Fruit fly (Drosophila melanogaster) whole organism, wandering third instar larva: Measurements from ENCODE around the gene Hsc70-3.

Source experiments
- Abd-B ChIP-seq: fragments of >200 bp; optimal IDR thresholded peaks from 2 replicates; lab custom pipeline; 2017; ENCODE audit warnings: missing biosample characterization, missing genetic modification characterization
- CG32264 ChIP-seq: fragments of 200-800 bp; sonication (Bioruptor generic); optimal IDR thresholded peaks from 2 replicates; lab custom pipeline; 2016; ENCODE audit warnings: missing biosample characterization, missing genetic modification characterization
- CG9705 ChIP-seq: fragments of 200-800 bp; sonication (Bioruptor generic); optimal IDR thresholded peaks from 2 replicates; lab custom pipeline; 2018; ENCODE audit warnings: missing biosample characterization, mild to moderate bottlenecking, missing genetic modification characterization
- CrebA ChIP-seq: fragments of 200-800 bp; sonication (Bioruptor generic); optimal IDR thresholded peaks from 2 replicates; lab custom pipeline; 2016; ENCODE audit warnings: missing biosample characterization, mild to moderate bottlenecking, missing genetic modification characterization, borderline replicate concordance
- Dfd ChIP-seq: fragments of >200 bp; optimal IDR thresholded peaks from 2 replicates; lab custom pipeline; 2017; ENCODE audit warnings: missing biosample characterization, missing genetic modification characterization
- Dif ChIP-seq: fragments of 200-275, 200-300 bp; sonication (Bioruptor generic); optimal IDR thresholded peaks from 2 replicates; lab custom pipeline; 2018; ENCODE audit warnings: missing biosample characterization, missing genetic modification characterization; ENCODE audit not compliant: partially characterized antibody
- GATAd ChIP-seq: sonication (Bioruptor generic); optimal IDR thresholded peaks from 2 replicates; lab custom pipeline; 2016; ENCODE audit warnings: missing biosample characterization, missing genetic modification characterization
- HLH106 ChIP-seq: fragments of 200-800 bp; optimal IDR thresholded peaks from 3 replicates; lab custom pipeline; 2019; ENCODE audit warnings: missing biosample characterization, mild to moderate bottlenecking, missing genetic modification characterization, moderate library complexity
- Hnf4 ChIP-seq: fragments of 200-800 bp; sonication (Bioruptor generic); optimal IDR thresholded peaks from 2 replicates; lab custom pipeline; 2016; ENCODE audit warnings: missing biosample characterization, mild to moderate bottlenecking, missing genetic modification characterization
- Hr78 ChIP-seq: fragments of >200 bp; optimal IDR thresholded peaks from 2 replicates; lab custom pipeline; 2017; ENCODE audit warnings: missing biosample characterization, missing genetic modification characterization
- Hr83 ChIP-seq: fragments of 200-300 bp; sonication (Bioruptor generic); optimal IDR thresholded peaks from 2 replicates; lab custom pipeline; 2016; ENCODE audit warnings: missing biosample characterization, mild to moderate bottlenecking, missing genetic modification characterization, moderate library complexity; ENCODE audit not compliant: poor library complexity, severe bottlenecking
- Jra ChIP-seq: sonication (Bioruptor generic); optimal IDR thresholded peaks from 2 replicates; lab custom pipeline; 2016; ENCODE audit warnings: missing biosample characterization, missing genetic modification characterization
- Mio ChIP-seq: sonication (Bioruptor generic); optimal IDR thresholded peaks from 2 replicates; lab custom pipeline; 2016; ENCODE audit warnings: missing biosample characterization, missing genetic modification characterization
- Myc ChIP-seq: fragments of >200 bp; optimal IDR thresholded peaks from 2 replicates; lab custom pipeline; 2017
- N ChIP-seq: fragments of >200 bp; optimal IDR thresholded peaks from 2 replicates; lab custom pipeline; 2018; ENCODE audit warnings: missing biosample characterization, missing external identifiers, missing genetic modification characterization
- OdsH ChIP-seq: fragments of 200-800 bp; sonication (Bioruptor generic); optimal IDR thresholded peaks from 2 replicates; lab custom pipeline; 2016; ENCODE audit warnings: missing biosample characterization, mild to moderate bottlenecking, missing genetic modification characterization
- Rel ChIP-seq, 2 experiments: fragments of 200-800 bp; sonication (Bioruptor generic) in 1 of 2; optimal IDR thresholded peaks; 2 replicates in 1 of 2; 3 replicates in 1 of 2; lab custom pipeline; 2016 to 2019; ENCODE audit warnings: mild to moderate bottlenecking in 2 of 2, missing biosample characterization in 2 of 2, missing genetic modification characterization in 2 of 2, moderate library complexity in 1 of 2
- Sp1 ChIP-seq: fragments of 200-800 bp; sonication (Bioruptor generic); optimal IDR thresholded peaks from 3 replicates; lab custom pipeline; 2019; ENCODE audit warnings: missing biosample characterization, mild to moderate bottlenecking, missing genetic modification characterization, moderate library complexity
- Vsx2 ChIP-seq: fragments of 200-300, 225-300 bp; sonication (Bioruptor generic); optimal IDR thresholded peaks from 2 replicates; lab custom pipeline; 2018; ENCODE audit warnings: missing biosample characterization, missing genetic modification characterization; ENCODE audit not compliant: partially characterized antibody
- br ChIP-seq: fragments of 200-800 bp; sonication (Bioruptor generic); optimal IDR thresholded peaks from 2 replicates; lab custom pipeline; 2016; ENCODE audit warnings: missing biosample characterization, missing genetic modification characterization
- dl ChIP-seq, 2 experiments: fragments of 175-275, 200-275 bp in 1 of 2; fragments of 200-275 bp in 1 of 2; sonication (Bioruptor generic); optimal IDR thresholded peaks; lab custom pipeline; 2018; ENCODE audit warnings: mild to moderate bottlenecking in 2 of 2, missing biosample characterization in 2 of 2, missing genetic modification characterization in 2 of 2, moderate library complexity in 2 of 2; ENCODE audit not compliant: partially characterized antibody in 2 of 2, insufficient read depth in 1 of 2
- dmrt93B ChIP-seq: fragments of 200-800 bp; sonication (Bioruptor generic); optimal IDR thresholded peaks from 2 replicates; lab custom pipeline; 2018; ENCODE audit warnings: missing biosample characterization, mild to moderate bottlenecking, missing genetic modification characterization
- ey ChIP-seq: fragments of 200-800 bp; sonication (Bioruptor generic); optimal IDR thresholded peaks from 2 replicates; lab custom pipeline; 2016; ENCODE audit warnings: missing biosample characterization, missing genetic modification characterization
- foxo ChIP-seq, 2 experiments: fragments of 200-800 bp; sonication (Bioruptor generic); optimal IDR thresholded peaks; 2 replicates in 1 of 2; 3 replicates in 1 of 2; lab custom pipeline; 2016 to 2017; ENCODE audit warnings: missing biosample characterization in 2 of 2, missing genetic modification characterization in 2 of 2
- fru ChIP-seq: fragments of 200-800 bp; sonication (Bioruptor generic); optimal IDR thresholded peaks from 3 replicates; lab custom pipeline; 2016; ENCODE audit warnings: missing biosample characterization, mild to moderate bottlenecking, missing genetic modification characterization
- h ChIP-seq: fragments of 200-800 bp; sonication (Bioruptor generic); optimal IDR thresholded peaks from 3 replicates; lab custom pipeline; 2016; ENCODE audit warnings: missing biosample characterization, mild to moderate bottlenecking, missing genetic modification characterization
- jim ChIP-seq: fragments of 175-275, 200-325 bp; sonication (Bioruptor generic); optimal IDR thresholded peaks from 2 replicates; lab custom pipeline; 2016; ENCODE audit warnings: missing biosample characterization, mild to moderate bottlenecking, missing genetic modification characterization
- lola ChIP-seq: fragments of >200 bp; optimal IDR thresholded peaks from 2 replicates; lab custom pipeline; 2017; ENCODE audit warnings: missing biosample characterization, missing genetic modification characterization
- pan ChIP-seq: fragments of >200 bp; optimal IDR thresholded peaks from 2 replicates; lab custom pipeline; 2017
- psq ChIP-seq: fragments of 200-800 bp; sonication (Bioruptor generic); optimal IDR thresholded peaks from 3 replicates; lab custom pipeline; 2017; ENCODE audit warnings: missing biosample characterization, mild to moderate bottlenecking, missing genetic modification characterization, moderate library complexity
- rgr ChIP-seq: fragments of 200-800 bp; sonication (Bioruptor generic); optimal IDR thresholded peaks from 3 replicates; lab custom pipeline; 2016; ENCODE audit warnings: missing biosample characterization, mild to moderate bottlenecking, missing genetic modification characterization
- sage ChIP-seq: fragments of 200-800 bp; sonication (Bioruptor generic); optimal IDR thresholded peaks from 2 replicates; lab custom pipeline; 2016; ENCODE audit warnings: missing biosample characterization, mild to moderate bottlenecking, missing genetic modification characterization
- sv ChIP-seq: fragments of 200-800 bp; sonication (Bioruptor generic); optimal IDR thresholded peaks from 3 replicates; lab custom pipeline; 2016; ENCODE audit warnings: missing biosample characterization, missing genetic modification characterization
- tai ChIP-seq: sonication (Bioruptor generic); optimal IDR thresholded peaks from 2 replicates; lab custom pipeline; 2016; ENCODE audit warnings: missing biosample characterization, missing genetic modification characterization
- usp ChIP-seq: fragments of >200 bp; optimal IDR thresholded peaks from 2 replicates; lab custom pipeline; 2017; ENCODE audit warnings: missing biosample characterization, missing genetic modification characterization
- woc ChIP-seq: sonication (Bioruptor generic); optimal IDR thresholded peaks from 2 replicates; lab custom pipeline; 2016; ENCODE audit warnings: missing biosample characterization, mild to moderate bottlenecking, missing genetic modification characterization

The Hsc70-3 gene

DNA sequence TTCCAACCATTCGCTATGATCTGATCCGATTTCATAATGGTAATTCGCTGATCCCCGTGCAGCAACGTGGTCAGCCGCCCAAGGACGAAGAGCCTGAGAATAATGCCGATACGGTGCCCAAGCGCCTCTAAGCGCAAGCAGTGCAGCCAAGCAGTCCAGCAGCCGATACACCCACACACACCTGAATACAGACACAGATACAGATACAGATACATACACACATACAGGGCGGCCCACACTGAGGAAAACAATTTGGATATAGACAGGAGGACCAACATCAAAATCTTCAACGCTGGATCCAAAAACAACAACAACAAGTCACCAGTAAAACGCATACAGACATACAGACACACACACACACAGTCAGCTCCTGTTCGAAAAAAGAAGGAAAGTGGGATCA, 7.0 kb downstream of the Hsc70-3 start:
- TF ChIP-seq foxo (GFP tag; optimal IDR thresholded peaks at IDR 0.05; lab: Kevin White, UChicago), result no peak
- no peak for TF ChIP-seq pan (lab: Kevin White, UChicago)
- TF ChIP-seq Sp1 (GFP tag; lab: Kevin White, UChicago), result no peak
- no peak for TF ChIP-seq ey (GFP tag; lab: Kevin White, UChicago)
- TF ChIP-seq Hnf4, result no peak
- TF ChIP-seq Vsx2 (GFP tag; lab: Kevin White, UChicago), result no peak
- TF ChIP-seq dl (GFP tag; optimal IDR thresholded peaks at IDR 0.05; lab: Kevin White, UChicago; ENCODE audit: insufficient read depth in 1 of 2, partially characterized antibody in 2 of 2), result no peak
- no peak for TF ChIP-seq psq
- TF ChIP-seq dmrt93B, result no peak
- TF ChIP-seq jim, result no peak

- TF ChIP-seq fru (GFP tag; lab: Kevin White, UChicago), result no peak
- no peak for TF ChIP-seq CG32264
- no peak for TF ChIP-seq pan (lab: Kevin White, UChicago)
- TF ChIP-seq HLH106, result no peak
- TF ChIP-seq Hnf4, result no peak
- TF ChIP-seq ey (GFP tag; lab: Kevin White, UChicago), result no peak
- TF ChIP-seq Dif (GFP tag; lab: Kevin White, UChicago), result no peak
- TF ChIP-seq foxo (GFP tag; optimal IDR thresholded peaks at IDR 0.05; lab: Kevin White, UChicago), result no peak
- TF ChIP-seq woc (GFP tag; lab: Kevin White, UChicago), result no peak
- no peak for TF ChIP-seq dmrt93B
- no peak for TF ChIP-seq Jra
- TF ChIP-seq CrebA (GFP tag; lab: Kevin White, UChicago), result no peak
- TF ChIP-seq Hr83 (GFP tag; lab: Kevin White, UChicago), result no peak
- no peak for TF ChIP-seq usp
- no peak for TF ChIP-seq GATAd (GFP tag; lab: Kevin White, UChicago)
- no peak for TF ChIP-seq Myc (lab: Kevin White, UChicago)
These were observed 8.4 kb downstream of the Hsc70-3 start for dm6 chrX:11798522-11798921.

dm6 chrX:11796925-11797324, 10.0 kb downstream of the Hsc70-3 start:
- no peak for TF ChIP-seq sage (GFP tag; lab: Kevin White, UChicago)
- TF ChIP-seq CrebA (GFP tag; lab: Kevin White, UChicago), result no peak
- no peak for TF ChIP-seq psq
- TF ChIP-seq Hr78 (GFP tag; lab: Kevin White, UChicago), result no peak
- no peak for TF ChIP-seq tai (GFP tag; lab: Kevin White, UChicago)
- no peak for TF ChIP-seq GATAd (GFP tag; lab: Kevin White, UChicago)
- no peak for TF ChIP-seq Abd-B
- TF ChIP-seq Mio (GFP tag; lab: Kevin White, UChicago), result no peak

- TF ChIP-seq GATAd (GFP tag; lab: Kevin White, UChicago) (no peak), Hnf4 (no peak), dmrt93B (no peak), usp (no peak)
These were observed 13.5 kb downstream of the Hsc70-3 start for dm6 chrX:11793434-11793833.

dm6 chrX:11792415-11793328, 14.2 kb downstream of the Hsc70-3 start, which contains the start of gene CkIIbeta:
CkIIbeta (plus strand) TSS chrX:11792533.
- TF ChIP-seq Hr78 (GFP tag; lab: Kevin White, UChicago) (no peak), woc (GFP tag; lab: Kevin White, UChicago) (peak; percentile 38), sage (GFP tag; lab: Kevin White, UChicago) (no peak), CG32264 (no peak), HLH106 (peak; percentile 30), Hnf4 (peak; percentile 70), dmrt93B (peak; percentile 33), br (GFP tag; lab: Kevin White, UChicago) (peak; percentile 44), Myc (lab: Kevin White, UChicago) (no peak), CG9705 (GFP tag; lab: Kevin White, UChicago) (peak; percentile 12), rgr (GFP tag; lab: Kevin White, UChicago) (peak; percentile 36), Sp1 (GFP tag; lab: Kevin White, UChicago) (no peak), h (peak; percentile 39), fru (GFP tag; lab: Kevin White, UChicago) (peak; percentile 58), lola (no peak), OdsH (no peak), Dfd (no peak), Jra (peak; percentile 60), foxo (GFP tag; optimal IDR thresholded peaks at IDR 0.05; lab: Kevin White, UChicago) (peak in 1 of 2 experiments; percentile 60), sv (peak; percentile 12), Dif (GFP tag; lab: Kevin White, UChicago) (no peak), Hr83 (GFP tag; lab: Kevin White, UChicago) (peak; percentile 83), Abd-B (no peak), ey (GFP tag; lab: Kevin White, UChicago) (peak; percentile 2), pan (lab: Kevin White, UChicago) (no peak), Vsx2 (GFP tag; lab: Kevin White, UChicago) (no peak), Rel (GFP tag; optimal IDR thresholded peaks at IDR 0.05; lab: Kevin White, UChicago) (no peak), Rel (tag; optimal IDR thresholded peaks at IDR 0.05; lab: Kevin White, UChicago) (peak; percentile 20), N (GFP tag; lab: Kevin White, UChicago) (peak; percentile 74), CrebA (GFP tag; lab: Kevin White, UChicago) (no peak)
